Worm (Caenorhabditis elegans): Measurements from ENCODE around the gene F53H4.4.

The F53H4.4 gene

ce11 chrX:15842492-15842891, 23.7 kb upstream of the F53H4.4 start (continued):
- TF ChIP-seq lin-1 (GFP tag; IDR thresholded peaks at IDR 0.05) (peak; percentile 37; the same call in 1 of the 2 replicates), ces-1 (GFP tag; optimal IDR thresholded peaks at IDR 0.05) (no peak), dmd-8 (GFP tag; IDR thresholded peaks at IDR 0.05) (no peak), hif-1 (tag; optimal IDR thresholded peaks at IDR 0.05) (peak in 1 of 2 experiments; percentile 26), nhr-102 (tag; optimal IDR thresholded peaks at IDR 0.05) (peak; percentile 78), ama-1 (optimal IDR thresholded peaks at IDR 0.05) (no peak)

DNA sequence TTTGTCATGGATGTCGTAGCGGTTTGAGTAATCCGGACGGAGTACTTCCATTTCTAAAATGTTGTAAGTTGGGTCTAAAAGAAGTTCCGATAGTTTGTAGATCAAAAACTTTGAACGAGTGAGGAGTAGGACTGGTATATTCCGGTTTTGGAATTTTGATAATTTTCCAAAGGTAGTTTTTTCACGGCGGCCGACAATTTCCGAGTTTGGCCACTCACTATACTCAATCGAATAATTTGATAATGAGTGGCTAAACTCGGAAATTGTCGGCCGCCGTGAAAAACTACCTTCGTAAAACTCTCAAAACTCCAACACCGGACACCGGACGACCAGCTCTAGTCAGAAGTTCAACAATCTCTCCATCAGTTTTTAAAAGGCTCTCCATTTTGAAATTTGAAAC, 21.9 kb upstream of the F53H4.4 start:
- TF ChIP-seq dve-1 (tag; optimal IDR thresholded peaks at IDR 0.05; ENCODE audit: insufficient read depth) = no peak
- TF ChIP-seq T20F7.1 (GFP tag; optimal IDR thresholded peaks at IDR 0.05) = no peak
- no peak for TF ChIP-seq sdz-12 (GFP tag; optimal IDR thresholded peaks at IDR 0.05)
- no peak for TF ChIP-seq zfp-3 (GFP tag; conservative IDR thresholded peaks at IDR 0.05)
- no peak for TF ChIP-seq dmd-9 (GFP tag; IDR thresholded peaks at IDR 0.05)
- TF ChIP-seq dpl-1 (GFP tag; optimal IDR thresholded peaks at IDR 0.05) = no peak
- TF ChIP-seq snpc-1.2 (GFP tag; IDR thresholded peaks at IDR 0.05) = no peak
- no peak for TF ChIP-seq nhr-10 (tag; optimal IDR thresholded peaks at IDR 0.05)
- TF ChIP-seq D1046.2 (GFP tag; IDR thresholded peaks at IDR 0.05) = no peak
- no peak for TF ChIP-seq F44E2.7 (GFP tag; IDR thresholded peaks at IDR 0.05)
- TF ChIP-seq php-3 (GFP tag; IDR thresholded peaks at IDR 0.05) = no peak
- TF ChIP-seq tag-97 (GFP tag; IDR thresholded peaks at IDR 0.05) = no peak
- TF ChIP-seq Y75B8A.6 (GFP tag; IDR thresholded peaks at IDR 0.05) = no peak

ce11 chrX:15846552-15846951, 19.6 kb upstream of the F53H4.4 start:
- no peak for TF ChIP-seq unc-130 (GFP tag; optimal IDR thresholded peaks at IDR 0.05)
- peak; percentile 21; the same call in 1 of the 2 replicates for TF ChIP-seq dmd-6 (GFP tag; IDR thresholded peaks at IDR 0.05)
- no peak for TF ChIP-seq daf-16 (GFP tag; optimal IDR thresholded peaks at IDR 0.05)
- TF ChIP-seq daf-16 (tag; optimal IDR thresholded peaks at IDR 0.05) = peak; percentile 17
- peak; percentile 27 for TF ChIP-seq dve-1 (tag; optimal IDR thresholded peaks at IDR 0.05; ENCODE audit: insufficient read depth)
- no peak for TF ChIP-seq F49E8.2 (tag; optimal IDR thresholded peaks at IDR 0.05; ENCODE audit: borderline replicate concordance)
- TF ChIP-seq T20F7.1 (GFP tag; optimal IDR thresholded peaks at IDR 0.05) = no peak
- TF ChIP-seq hlh-11 (tag; optimal IDR thresholded peaks at IDR 0.05) = peak; percentile 4
- TF ChIP-seq nhr-28 (tag; optimal IDR thresholded peaks at IDR 0.05) = peak; percentile 68

DNA sequence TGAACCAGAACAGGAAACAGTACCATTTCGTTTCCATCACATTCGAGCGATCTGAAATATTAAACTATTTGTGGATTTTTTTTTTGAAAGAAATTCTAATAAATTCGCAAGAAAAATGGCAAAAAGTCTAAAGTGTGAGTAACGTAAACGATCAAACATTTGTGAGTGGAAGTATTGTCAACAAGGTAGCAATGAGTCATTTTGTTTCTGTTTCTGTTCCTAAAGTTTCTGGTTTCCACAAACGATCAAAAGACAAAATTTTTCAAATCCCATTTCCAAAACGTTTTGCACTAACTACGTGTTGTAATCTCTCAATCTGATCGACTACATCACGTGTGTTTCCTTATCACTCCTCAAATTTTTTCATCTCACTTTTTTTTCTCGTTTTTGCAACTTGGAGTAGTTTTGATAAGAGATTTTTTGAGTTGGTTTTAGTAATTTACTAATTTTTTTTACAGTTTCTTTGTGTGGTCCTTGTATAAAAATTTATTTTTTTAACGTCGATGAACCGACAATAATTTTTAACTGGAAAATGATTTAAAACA, 18.6 kb upstream of the F53H4.4 start, which contains the start of gene F59F4.3:
TSS of gene F59F4.3 (minus strand) at position 51 of the 545 bp plus-strand sequence.
- TF ChIP-seq duxl-1 (tag; optimal IDR thresholded peaks at IDR 0.05; ENCODE audit: poor library complexity) (no peak), daf-16 (GFP tag; optimal IDR thresholded peaks at IDR 0.05) (no peak), daf-16 (tag; optimal IDR thresholded peaks at IDR 0.05) (peak; percentile 19), F49E8.2 (tag; optimal IDR thresholded peaks at IDR 0.05; ENCODE audit: borderline replicate concordance) (no peak), dve-1 (tag; optimal IDR thresholded peaks at IDR 0.05; ENCODE audit: insufficient read depth) (peak; percentile 68), unc-130 (GFP tag; optimal IDR thresholded peaks at IDR 0.05) (no peak), mdl-1 (tag; optimal IDR thresholded peaks at IDR 0.05) (peak in 1 of 2 experiments; percentile 22), hlh-30 (tag; optimal IDR thresholded peaks at IDR 0.05; ENCODE audit: insufficient read depth) (peak; percentile 9), pqm-1 (tag; optimal IDR thresholded peaks at IDR 0.05) (no peak), F10B5.3 (tag; optimal IDR thresholded peaks at IDR 0.05) (no peak), nhr-11 (tag; optimal IDR thresholded peaks at IDR 0.05) (no peak), unc-39 (tag; optimal IDR thresholded peaks at IDR 0.05) (no peak), nhr-28 (tag; optimal IDR thresholded peaks at IDR 0.05) (peak; percentile 64), hlh-11 (tag; optimal IDR thresholded peaks at IDR 0.05) (peak; percentile 3), snpc-1.2 (GFP tag; IDR thresholded peaks at IDR 0.05) (no peak), madf-9 (GFP tag; conservative IDR thresholded peaks at IDR 0.05) (no peak), dmd-6 (GFP tag; IDR thresholded peaks at IDR 0.05) (peak; percentile 40), zag-1 (tag; optimal IDR thresholded peaks at IDR 0.05) (no peak), ama-1 (optimal IDR thresholded peaks at IDR 0.05) (no peak)
